Worm (Caenorhabditis elegans) whole organism, L1 larva: ENCODE results near the gene txt-12.

Experiments used
- F16B12.6 ChIP-seq: fragments of 150-350 bp; optimal IDR thresholded peaks from 2 replicates; lab custom pipeline; 2014; ENCODE audit warnings: missing biosample characterization, missing genetic modification characterization
- alr-1 ChIP-seq: fragments of 200-800 bp; sonication (Bioruptor generic); optimal IDR thresholded peaks from 2 replicates; lab custom pipeline; 2018; ENCODE audit warnings: borderline replicate concordance, mild to moderate bottlenecking, missing genetic modification characterization, missing compliant biosample characterization
- blmp-1 ChIP-seq: fragments of 150-350 bp; optimal IDR thresholded peaks from 2 replicates; lab custom pipeline; 2014; ENCODE audit warnings: missing biosample characterization, missing genetic modification characterization
- ceh-90 ChIP-seq: sonication (generic microtip); optimal IDR thresholded peaks from 2 replicates; lab custom pipeline; 2016; ENCODE audit warnings: missing genetic modification characterization, missing compliant biosample characterization
- dpl-1 ChIP-seq, 3 experiments: fragments of 150-350 bp in 2 of 3; sonication (generic microtip) in 1 of 3; optimal IDR thresholded peaks; 2 replicates each; lab custom pipeline; 2014 to 2017; ENCODE audit warnings: missing biosample characterization in 3 of 3, missing genetic modification characterization in 3 of 3, missing genetic modification reagents in 3 of 3
- dsc-1 ChIP-seq: sonication (generic microtip); optimal IDR thresholded peaks from 2 replicates; lab custom pipeline; 2016; ENCODE audit warnings: mild to moderate bottlenecking, missing genetic modification characterization, missing compliant biosample characterization
- elt-3 ChIP-seq, 6 experiments: fragments of 150-350 bp in 1 of 6; sonication (generic microtip); optimal IDR thresholded peaks; 2 replicates each; lab custom pipeline; 2017 to 2018; ENCODE audit warnings: missing biosample characterization in 6 of 6, missing genetic modification characterization in 6 of 6, inconsistent platforms in 1 of 6
- nhr-47 ChIP-seq: sonication (generic microtip); optimal IDR thresholded peaks from 2 replicates; lab custom pipeline; 2016; ENCODE audit warnings: mild to moderate bottlenecking, missing genetic modification characterization, moderate library complexity, missing compliant biosample characterization
- nhr-76 ChIP-seq: sonication (generic microtip); optimal IDR thresholded peaks from 2 replicates; lab custom pipeline; 2017; ENCODE audit warnings: missing biosample characterization, missing genetic modification characterization
- skn-1 ChIP-seq: fragments of 150-350 bp; optimal IDR thresholded peaks from 2 replicates; lab custom pipeline; 2014; ENCODE audit warnings: missing biosample characterization, missing genetic modification characterization
- snpc-4 ChIP-seq: fragments of 150-350 bp; optimal IDR thresholded peaks from 2 replicates; lab custom pipeline; 2014; ENCODE audit warnings: missing biosample characterization, missing genetic modification characterization
- swsn-7 ChIP-seq: sonication (generic microtip); optimal IDR thresholded peaks from 2 replicates; lab custom pipeline; 2016; ENCODE audit warnings: missing genetic modification characterization, missing compliant biosample characterization
- unc-62 ChIP-seq: fragments of 150-350 bp; optimal IDR thresholded peaks from 2 replicates; lab custom pipeline; 2014; ENCODE audit warnings: missing biosample characterization, missing genetic modification reagents, missing genetic modification characterization

DNA sequence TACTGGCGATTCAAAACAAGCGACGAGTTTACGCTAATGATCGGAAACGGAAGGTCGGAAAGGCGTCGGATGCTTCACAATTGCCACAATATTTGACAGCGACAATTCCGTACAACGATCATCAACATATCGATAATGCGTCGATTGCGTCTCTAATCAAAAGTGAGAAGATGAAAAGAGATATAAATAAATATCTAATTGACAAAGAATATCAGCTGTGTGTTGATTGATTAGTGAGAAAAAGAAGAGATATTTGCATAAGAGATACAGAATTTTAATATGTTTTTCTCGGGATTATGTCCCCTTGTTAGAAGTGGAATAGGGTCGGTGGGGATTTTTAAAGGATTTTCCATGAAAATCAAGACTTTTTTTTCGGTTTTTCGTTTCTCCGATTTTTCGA lies 14.2 kb upstream of the txt-12 start:
- TF ChIP-seq dsc-1 (tag; lab: Kevin White, UChicago) (peak; percentile 64), F16B12.6 (tag; lab: Kevin White, UChicago) (no peak), snpc-4 (tag; lab: Kevin White, UChicago) (no peak), ceh-90 (tag; lab: Kevin White, UChicago) (no peak), alr-1 (tag; lab: Kevin White, UChicago) (no peak), skn-1 (tag; lab: Kevin White, UChicago) (no peak), swsn-7 (tag; lab: Kevin White, UChicago) (no peak), dpl-1 (GFP tag; optimal IDR thresholded peaks at IDR 0.05; lab: Kevin White, UChicago) (no peak), nhr-47 (no peak), unc-62 (GFP tag; lab: Kevin White, UChicago) (no peak), blmp-1 (tag; lab: Kevin White, UChicago) (peak; percentile 66), elt-3 (tag; optimal IDR thresholded peaks at IDR 0.05; lab: Kevin White, UChicago) (no peak), nhr-76 (tag; lab: Kevin White, UChicago) (no peak)
